Fruit fly (Drosophila melanogaster): ENCODE data around the gene CG31141.

CG31141 gene

DNA sequence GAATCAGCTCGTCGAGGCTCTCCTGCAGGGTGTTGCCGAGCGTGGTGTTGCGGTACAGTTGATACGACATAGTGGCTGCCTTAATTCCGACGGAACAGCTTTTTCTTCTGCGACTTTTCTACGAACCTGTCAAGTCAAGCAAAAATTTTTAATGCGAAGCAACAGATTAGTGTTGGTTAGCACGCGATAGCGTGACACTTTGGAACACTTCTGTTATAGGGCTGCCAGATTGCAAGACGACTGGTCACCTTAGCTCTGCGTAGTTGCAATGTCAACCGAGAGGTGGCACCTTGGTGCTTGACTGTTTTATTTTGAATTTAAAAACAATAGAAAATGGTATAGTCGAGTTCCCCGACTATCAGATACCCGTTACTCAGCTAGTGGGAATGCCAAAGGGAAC is 32.2 kb upstream of the CG31141 start, which contains the start of gene TfIIA-S:
TfIIA-S (minus strand) TSS at position 175 of the 400 bp plus-strand sequence.
- no peak for TF ChIP-seq woc (GFP tag; optimal IDR thresholded peaks at IDR 0.05)
- peak; percentile 44 for TF ChIP-seq Mio (GFP tag; optimal IDR thresholded peaks at IDR 0.05)
- no peak for TF ChIP-seq sage (GFP tag; optimal IDR thresholded peaks at IDR 0.05)
- no peak for TF ChIP-seq N (GFP tag; optimal IDR thresholded peaks at IDR 0.05)
- no peak for TF ChIP-seq brk (GFP tag; optimal IDR thresholded peaks at IDR 0.05)
- TF ChIP-seq lola (GFP tag; optimal IDR thresholded peaks at IDR 0.05), result no peak
- TF ChIP-seq Hnf4 (GFP tag; optimal IDR thresholded peaks at IDR 0.05), result no peak
- TF ChIP-seq Jra (GFP tag; optimal IDR thresholded peaks at IDR 0.05), result peak; percentile 57
- no peak for TF ChIP-seq Abd-B (GFP tag; optimal IDR thresholded peaks at IDR 0.05)
- TF ChIP-seq HLH106 (tag; optimal IDR thresholded peaks at IDR 0.05), result peak; percentile 71
- TF ChIP-seq CG9705 (GFP tag; optimal IDR thresholded peaks at IDR 0.05), result peak; percentile 77
- peak; percentile 10 for TF ChIP-seq CG32264 (GFP tag; optimal IDR thresholded peaks at IDR 0.05)
- peak; percentile 78 for TF ChIP-seq sv (GFP tag; optimal IDR thresholded peaks at IDR 0.05)
- TF ChIP-seq OdsH (GFP tag; optimal IDR thresholded peaks at IDR 0.05), result peak; percentile 66
- no peak for TF ChIP-seq CrebA (GFP tag; optimal IDR thresholded peaks at IDR 0.05; ENCODE audit: borderline replicate concordance)
- peak; percentile 95 for TF ChIP-seq Hr83 (GFP tag; optimal IDR thresholded peaks at IDR 0.05; ENCODE audit: poor library complexity, severe bottlenecking)
- TF ChIP-seq Dfd (GFP tag; optimal IDR thresholded peaks at IDR 0.05), result no peak
- TF ChIP-seq usp (GFP tag; optimal IDR thresholded peaks at IDR 0.05), result no peak
- peak; percentile 61 for TF ChIP-seq Sp1 (GFP tag; optimal IDR thresholded peaks at IDR 0.05)
- no peak for TF ChIP-seq dsf (GFP tag; optimal IDR thresholded peaks at IDR 0.05; ENCODE audit: borderline replicate concordance)
- no peak for TF ChIP-seq jim (GFP tag; optimal IDR thresholded peaks at IDR 0.05)
- TF ChIP-seq Vsx2 (GFP tag; optimal IDR thresholded peaks at IDR 0.05; ENCODE audit: partially characterized antibody), result no peak
- TF ChIP-seq Hr78 (GFP tag; optimal IDR thresholded peaks at IDR 0.05), result no peak
- peak; percentile 79 for TF ChIP-seq br (GFP tag; optimal IDR thresholded peaks at IDR 0.05)
- TF ChIP-seq Rel (GFP tag; optimal IDR thresholded peaks at IDR 0.05), result no peak
- TF ChIP-seq Rel (tag; optimal IDR thresholded peaks at IDR 0.05), result peak; percentile 69
- TF ChIP-seq pan (optimal IDR thresholded peaks at IDR 0.05), result no peak
- peak; percentile 87 for TF ChIP-seq rgr (GFP tag; optimal IDR thresholded peaks at IDR 0.05)
- TF ChIP-seq Myc (optimal IDR thresholded peaks at IDR 0.05), result no peak
- TF ChIP-seq Dif (GFP tag; optimal IDR thresholded peaks at IDR 0.05; ENCODE audit: partially characterized antibody), result peak; percentile 62
- TF ChIP-seq h (GFP tag; optimal IDR thresholded peaks at IDR 0.05), result peak; percentile 83
- peak; percentile 58 for TF ChIP-seq psq (GFP tag; optimal IDR thresholded peaks at IDR 0.05)
- peak; percentile 72 for TF ChIP-seq fru (GFP tag; optimal IDR thresholded peaks at IDR 0.05)
- no peak for TF ChIP-seq tai (GFP tag; optimal IDR thresholded peaks at IDR 0.05)
- peak in 1 of 2 experiments; percentile 88 for TF ChIP-seq foxo (GFP tag; optimal IDR thresholded peaks at IDR 0.05)
- TF ChIP-seq dl (GFP tag; optimal IDR thresholded peaks at IDR 0.05; ENCODE audit: insufficient read depth in 1 of 2, partially characterized antibody in 2 of 2), result no peak
- peak; percentile 58 for TF ChIP-seq dmrt93B (GFP tag; optimal IDR thresholded peaks at IDR 0.05)
- TF ChIP-seq ey (GFP tag; optimal IDR thresholded peaks at IDR 0.05), result peak; percentile 75
- peak; percentile 45 for TF ChIP-seq GATAd (GFP tag; optimal IDR thresholded peaks at IDR 0.05)

- TF ChIP-seq CG32264 (GFP tag; optimal IDR thresholded peaks at IDR 0.05), result no peak
These were observed 29.6 kb upstream of the CG31141 start, which contains the start of gene tbrd-1 for dm6 chr3R:23893460-23893859. Gene tbrd-1, minus strand, starts transcription at chr3R:23893560.

DNA sequence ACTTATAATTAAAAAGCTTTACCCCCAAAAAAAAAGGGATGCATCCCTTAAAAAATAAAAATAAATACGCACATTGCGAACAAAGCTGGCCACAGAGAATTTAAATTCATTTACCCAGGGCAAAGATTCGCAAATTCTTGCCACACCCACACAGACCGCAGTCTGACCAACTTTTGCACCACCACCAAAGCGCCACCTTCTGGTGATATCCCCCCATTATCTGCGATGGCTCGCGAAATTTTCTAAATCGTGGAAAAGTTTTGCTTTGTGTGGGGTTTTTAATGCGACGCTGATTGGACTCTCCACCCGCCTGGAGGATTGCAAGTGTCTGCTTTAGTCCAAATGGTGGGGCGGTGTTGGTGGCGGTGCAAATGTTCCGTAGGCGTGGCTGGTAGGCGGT is 23.0 kb upstream of the CG31141 start:
- TF ChIP-seq Hr83 (GFP tag; optimal IDR thresholded peaks at IDR 0.05; ENCODE audit: poor library complexity, severe bottlenecking), result no peak
- no peak for TF ChIP-seq tai (GFP tag; optimal IDR thresholded peaks at IDR 0.05)
- no peak for TF ChIP-seq woc (GFP tag; optimal IDR thresholded peaks at IDR 0.05)
- TF ChIP-seq ey (GFP tag; optimal IDR thresholded peaks at IDR 0.05), result no peak
- no peak for TF ChIP-seq dsf (GFP tag; optimal IDR thresholded peaks at IDR 0.05; ENCODE audit: borderline replicate concordance)
- no peak for TF ChIP-seq Myc (optimal IDR thresholded peaks at IDR 0.05)

Measured in whole organism, wandering third instar larva.